Worm (Caenorhabditis elegans): ENCODE results near the gene arrd-19.

The arrd-19 gene

DNA sequence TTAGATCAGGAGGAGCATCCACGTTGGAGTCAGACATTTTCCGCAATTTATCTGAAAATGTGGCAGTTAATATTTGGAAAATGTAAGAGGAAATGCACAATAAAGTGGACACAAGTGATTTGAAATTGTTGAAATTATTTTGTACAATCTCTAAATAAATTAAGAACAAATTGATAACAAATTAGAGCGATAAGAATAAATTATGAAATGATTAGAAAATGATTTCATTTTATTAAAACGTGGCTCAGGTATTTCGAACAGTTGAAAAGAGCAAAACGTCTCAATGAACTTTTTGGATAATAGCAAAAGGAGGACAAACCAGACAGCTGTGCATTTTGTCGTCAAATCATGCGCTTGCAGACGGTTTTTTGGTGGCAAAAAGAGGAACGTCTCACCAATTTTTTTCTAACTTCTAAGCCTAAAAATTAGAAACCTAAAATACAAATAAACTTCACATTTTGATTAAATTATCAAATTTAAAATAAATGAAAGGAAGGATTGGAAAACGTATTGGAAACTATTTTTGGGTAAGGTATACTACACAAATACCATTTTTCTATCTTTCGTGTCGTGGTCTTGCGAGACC lies 31.2 kb upstream of the arrd-19 start, which contains the start of gene fbxa-65:
fbxa-65 (minus strand) TSS at position 51 of the 586 bp plus-strand sequence.
- TF ChIP-seq tab-1 (GFP tag; IDR thresholded peaks at IDR 0.05) = no peak
- TF ChIP-seq klf-2 (GFP tag; conservative IDR thresholded peaks at IDR 0.05) = no peak
- no peak for TF ChIP-seq ztf-23 (GFP tag; IDR thresholded peaks at IDR 0.05)
- no peak for TF ChIP-seq T22C8.4 (GFP tag; IDR thresholded peaks at IDR 0.05)
- TF ChIP-seq ref-1 (GFP tag; conservative IDR thresholded peaks at IDR 0.05) = no peak
- no peak for TF ChIP-seq cog-1 (tag; optimal IDR thresholded peaks at IDR 0.05)
- no peak for TF ChIP-seq flt-1 (GFP tag; IDR thresholded peaks at IDR 0.05)
- no peak for TF ChIP-seq med-1 (GFP tag; optimal IDR thresholded peaks at IDR 0.05; ENCODE audit: insufficient read depth)
- no peak for TF ChIP-seq ztf-29 (GFP tag; IDR thresholded peaks at IDR 0.05)

DNA sequence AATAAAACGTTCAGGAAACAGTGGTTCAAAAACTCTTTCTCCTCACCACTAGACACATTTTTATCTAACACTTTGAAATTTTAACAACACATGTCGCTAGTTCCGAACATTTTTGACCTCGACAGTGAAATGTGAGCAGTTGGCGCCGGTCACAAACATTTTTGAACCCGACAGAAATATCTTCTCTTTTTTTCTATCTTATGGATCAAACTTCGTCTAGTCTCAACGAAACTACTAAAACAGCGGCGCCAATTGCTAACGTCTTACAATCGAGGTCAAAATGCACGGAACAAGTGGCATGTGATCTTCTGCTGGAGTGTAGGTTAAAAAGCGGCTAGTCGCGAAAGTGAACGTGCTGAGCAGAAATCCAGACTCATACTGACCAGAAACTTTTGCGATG lies 28.7 kb upstream of the arrd-19 start:
- TF ChIP-seq flt-1 (GFP tag; IDR thresholded peaks at IDR 0.05) (no peak), ztf-29 (GFP tag; IDR thresholded peaks at IDR 0.05) (no peak), med-1 (GFP tag; optimal IDR thresholded peaks at IDR 0.05; ENCODE audit: insufficient read depth) (no peak), klf-2 (GFP tag; conservative IDR thresholded peaks at IDR 0.05) (no peak), tab-1 (GFP tag; IDR thresholded peaks at IDR 0.05) (no peak), ztf-23 (GFP tag; IDR thresholded peaks at IDR 0.05) (no peak), ref-1 (GFP tag; conservative IDR thresholded peaks at IDR 0.05) (no peak), T22C8.4 (GFP tag; IDR thresholded peaks at IDR 0.05) (no peak), cog-1 (tag; optimal IDR thresholded peaks at IDR 0.05) (no peak)

DNA sequence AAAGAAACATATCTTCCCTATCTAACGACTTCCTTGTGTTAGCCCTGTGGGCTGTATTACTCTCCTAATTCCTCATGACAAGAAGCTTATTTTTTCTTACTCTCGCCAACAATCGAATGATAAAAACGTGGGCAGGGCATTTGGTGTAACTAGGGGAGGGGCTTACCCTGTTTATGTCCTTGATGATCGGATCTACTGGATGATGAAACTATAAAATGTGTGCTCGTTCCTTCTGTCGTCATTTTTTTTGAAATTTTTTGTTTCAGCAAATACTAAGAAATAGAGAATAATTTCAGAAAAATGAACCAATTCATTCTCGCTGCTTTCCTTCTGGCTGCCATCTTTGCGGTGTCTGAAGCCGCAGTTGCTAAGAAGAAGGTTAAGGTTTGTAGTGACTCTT lies 27.2 kb upstream of the arrd-19 start, which contains the start of gene C17B7.3:
C17B7.3 (plus strand) TSS at position 301 of the 400 bp plus-strand sequence.
- TF ChIP-seq klf-2 (GFP tag; conservative IDR thresholded peaks at IDR 0.05) = no peak
- TF ChIP-seq T22C8.4 (GFP tag; IDR thresholded peaks at IDR 0.05) = no peak
- no peak for TF ChIP-seq flt-1 (GFP tag; IDR thresholded peaks at IDR 0.05)
- TF ChIP-seq cog-1 (tag; optimal IDR thresholded peaks at IDR 0.05) = no peak
- TF ChIP-seq tab-1 (GFP tag; IDR thresholded peaks at IDR 0.05) = no peak

DNA sequence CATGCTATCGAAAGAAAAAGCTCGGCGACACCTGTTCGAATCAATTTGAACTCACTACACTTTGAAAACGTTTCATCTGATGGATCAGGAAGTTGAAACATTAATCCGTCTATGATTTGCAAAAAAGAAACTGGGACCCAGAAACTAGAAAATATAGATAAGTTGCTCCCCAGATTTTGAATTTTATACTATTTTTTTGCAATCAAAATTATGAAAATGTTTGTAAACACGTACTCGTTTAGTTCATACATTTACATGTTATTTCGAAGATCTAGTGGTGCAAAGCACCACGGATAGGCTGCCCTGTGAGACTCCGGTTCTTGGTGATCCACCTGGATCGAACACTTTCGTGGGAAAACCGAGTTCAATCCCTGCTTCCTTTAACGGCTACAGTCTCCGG lies 26.6 kb upstream of the arrd-19 start, which contains the start of gene C17B7.10:
C17B7.10 (minus strand) TSS at position 101 of the 400 bp plus-strand sequence.
- TF ChIP-seq flt-1 (GFP tag; IDR thresholded peaks at IDR 0.05) (no peak), ztf-29 (GFP tag; IDR thresholded peaks at IDR 0.05) (no peak), klf-2 (GFP tag; conservative IDR thresholded peaks at IDR 0.05) (no peak), tab-1 (GFP tag; IDR thresholded peaks at IDR 0.05) (no peak), med-1 (GFP tag; optimal IDR thresholded peaks at IDR 0.05; ENCODE audit: insufficient read depth) (no peak)

DNA sequence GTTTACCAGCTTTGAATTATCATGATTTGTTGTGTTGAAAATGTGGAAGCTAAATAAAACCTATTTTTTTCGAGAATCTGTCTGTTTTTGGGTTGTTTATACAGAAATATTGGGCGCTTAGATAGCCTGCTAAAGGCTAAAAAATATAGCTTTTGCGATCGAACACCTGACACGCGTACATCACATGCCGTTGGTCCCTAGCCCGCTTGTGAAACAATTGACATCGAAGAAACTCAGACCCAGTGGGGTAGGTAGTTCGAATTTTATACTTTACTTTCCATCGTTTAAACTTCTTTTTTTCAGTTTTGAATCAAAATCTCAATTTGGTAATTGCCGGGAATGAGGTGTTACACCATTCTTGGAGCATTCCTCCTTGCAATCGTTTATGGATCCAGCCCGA lies 23.7 kb upstream of the arrd-19 start, which contains the start of gene C17B7.4:
C17B7.4 (plus strand) TSS at position 301 of the 400 bp plus-strand sequence.
- TF ChIP-seq ztf-29 (GFP tag; IDR thresholded peaks at IDR 0.05) (no peak), klf-2 (GFP tag; conservative IDR thresholded peaks at IDR 0.05) (no peak), T22C8.4 (GFP tag; IDR thresholded peaks at IDR 0.05) (no peak), cog-1 (tag; optimal IDR thresholded peaks at IDR 0.05) (no peak), tab-1 (GFP tag; IDR thresholded peaks at IDR 0.05) (no peak), ztf-23 (GFP tag; IDR thresholded peaks at IDR 0.05) (no peak), flt-1 (GFP tag; IDR thresholded peaks at IDR 0.05) (no peak), med-1 (GFP tag; optimal IDR thresholded peaks at IDR 0.05; ENCODE audit: insufficient read depth) (no peak), ref-1 (GFP tag; conservative IDR thresholded peaks at IDR 0.05) (no peak)

DNA sequence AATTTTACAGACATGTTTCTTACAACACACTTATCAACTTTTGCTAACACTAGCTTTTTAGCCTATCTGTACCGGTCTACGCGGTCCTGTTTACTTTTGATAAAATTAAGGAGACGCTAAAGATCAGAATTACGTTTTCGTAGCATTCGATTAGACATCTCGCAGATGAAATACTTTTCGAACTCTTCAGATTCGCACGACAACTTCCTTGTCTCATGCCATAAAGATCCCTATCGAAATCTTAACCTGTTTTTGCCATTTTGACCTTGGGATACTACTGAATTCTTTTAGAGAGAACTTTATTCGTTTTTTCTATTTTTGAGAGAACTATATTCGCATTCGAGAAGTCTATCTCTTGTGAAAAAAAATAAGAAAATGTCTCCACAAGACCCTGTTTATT lies 18.0 kb upstream of the arrd-19 start, which contains the start of gene C17B7.5:
C17B7.5 (plus strand) TSS at position 301 of the 400 bp plus-strand sequence.
- TF ChIP-seq tab-1 (GFP tag; IDR thresholded peaks at IDR 0.05) (no peak), klf-2 (GFP tag; conservative IDR thresholded peaks at IDR 0.05) (no peak), ztf-23 (GFP tag; IDR thresholded peaks at IDR 0.05) (no peak), flt-1 (GFP tag; IDR thresholded peaks at IDR 0.05) (no peak), ztf-29 (GFP tag; IDR thresholded peaks at IDR 0.05) (no peak), med-1 (GFP tag; optimal IDR thresholded peaks at IDR 0.05; ENCODE audit: insufficient read depth) (no peak), cog-1 (tag; optimal IDR thresholded peaks at IDR 0.05) (no peak), T22C8.4 (GFP tag; IDR thresholded peaks at IDR 0.05) (no peak), ref-1 (GFP tag; conservative IDR thresholded peaks at IDR 0.05) (no peak)

DNA sequence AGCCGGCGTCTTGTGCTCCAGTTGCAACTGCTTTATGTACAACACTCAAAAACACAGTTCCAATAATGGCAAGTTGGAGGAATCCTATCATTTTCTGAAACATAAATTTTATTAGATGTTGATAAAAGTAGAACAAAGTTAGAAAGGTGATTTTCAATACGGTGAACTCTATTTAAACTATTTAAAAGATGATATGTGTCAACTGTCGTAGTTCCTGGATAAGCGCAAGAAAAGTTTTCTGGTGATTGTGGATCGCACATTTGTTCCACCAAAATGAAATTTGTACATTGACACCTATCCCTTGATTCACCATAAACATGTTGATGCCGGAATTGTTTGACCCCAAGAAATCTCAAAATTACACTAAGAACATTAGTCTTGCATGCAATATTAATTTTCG lies 16.7 kb upstream of the arrd-19 start, which contains the start of gene C17B7.9:
C17B7.9 (minus strand) TSS at position 101 of the 400 bp plus-strand sequence.
- TF ChIP-seq med-1 (GFP tag; optimal IDR thresholded peaks at IDR 0.05; ENCODE audit: insufficient read depth) (no peak), cog-1 (tag; optimal IDR thresholded peaks at IDR 0.05) (no peak), ztf-23 (GFP tag; IDR thresholded peaks at IDR 0.05) (no peak), tab-1 (GFP tag; IDR thresholded peaks at IDR 0.05) (no peak)

DNA sequence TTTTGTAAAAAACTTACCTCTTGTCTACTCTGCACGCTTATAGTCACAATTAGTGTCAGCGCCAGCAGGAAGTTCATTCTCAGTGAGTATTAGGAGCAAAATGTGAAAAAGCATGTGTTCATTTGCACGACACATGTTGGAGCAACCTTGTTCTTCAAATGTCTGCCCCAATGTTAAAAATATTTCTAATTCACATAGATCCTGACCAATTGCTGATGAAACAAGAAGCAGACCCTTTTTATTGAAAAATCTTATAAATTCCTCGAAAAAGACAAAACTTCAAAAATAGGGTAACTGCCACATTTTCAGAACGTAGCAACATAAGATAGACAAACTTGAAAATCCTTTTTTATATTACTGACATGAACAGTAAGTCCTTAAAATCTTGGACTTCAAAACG lies 8.9 kb upstream of the arrd-19 start, which contains the start of gene C17B7.8:
C17B7.8 (minus strand) TSS at position 101 of the 400 bp plus-strand sequence.
- TF ChIP-seq tab-1 (GFP tag; IDR thresholded peaks at IDR 0.05) (no peak), ztf-29 (GFP tag; IDR thresholded peaks at IDR 0.05) (no peak), med-1 (GFP tag; optimal IDR thresholded peaks at IDR 0.05; ENCODE audit: insufficient read depth) (no peak), ztf-23 (GFP tag; IDR thresholded peaks at IDR 0.05) (no peak), flt-1 (GFP tag; IDR thresholded peaks at IDR 0.05) (no peak), ref-1 (GFP tag; conservative IDR thresholded peaks at IDR 0.05) (no peak), cog-1 (tag; optimal IDR thresholded peaks at IDR 0.05) (no peak), T22C8.4 (GFP tag; IDR thresholded peaks at IDR 0.05) (no peak), klf-2 (GFP tag; conservative IDR thresholded peaks at IDR 0.05) (no peak)

DNA sequence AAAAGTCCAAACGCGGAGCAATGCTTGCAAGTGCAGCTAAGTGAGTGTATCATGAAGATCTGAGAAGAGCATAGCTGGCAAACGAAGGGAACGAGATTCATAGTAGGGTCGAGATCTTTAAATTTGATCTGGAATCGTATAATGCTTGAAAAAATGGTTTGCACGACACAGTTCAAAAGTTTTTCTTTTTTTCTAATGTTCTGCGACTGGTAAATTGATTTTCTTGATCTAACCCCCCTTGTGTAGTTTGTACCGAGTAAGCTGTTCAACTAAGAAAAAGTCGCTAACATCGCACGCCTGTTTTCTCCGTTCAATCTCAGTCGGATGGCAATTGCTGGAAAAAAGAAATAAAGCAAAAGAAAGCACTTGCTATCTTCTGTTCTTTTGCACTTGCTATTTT lies 5.1 kb upstream of the arrd-19 start, which contains the start of gene C17B7.14:
C17B7.14 (minus strand) TSS at position 101 of the 400 bp plus-strand sequence.
- no peak for TF ChIP-seq flt-1 (GFP tag; IDR thresholded peaks at IDR 0.05)
- TF ChIP-seq cog-1 (tag; optimal IDR thresholded peaks at IDR 0.05) = no peak
- no peak for TF ChIP-seq ref-1 (GFP tag; conservative IDR thresholded peaks at IDR 0.05)
- no peak for TF ChIP-seq tab-1 (GFP tag; IDR thresholded peaks at IDR 0.05)
- TF ChIP-seq klf-2 (GFP tag; conservative IDR thresholded peaks at IDR 0.05) = no peak
- no peak for TF ChIP-seq med-1 (GFP tag; optimal IDR thresholded peaks at IDR 0.05; ENCODE audit: insufficient read depth)
- TF ChIP-seq ztf-29 (GFP tag; IDR thresholded peaks at IDR 0.05) = no peak
- TF ChIP-seq ztf-23 (GFP tag; IDR thresholded peaks at IDR 0.05) = no peak
- no peak for TF ChIP-seq T22C8.4 (GFP tag; IDR thresholded peaks at IDR 0.05)

Data from whole organism, midembryonic.